Worm (Caenorhabditis elegans): ENCODE data around the gene nhr-36.

DNA sequence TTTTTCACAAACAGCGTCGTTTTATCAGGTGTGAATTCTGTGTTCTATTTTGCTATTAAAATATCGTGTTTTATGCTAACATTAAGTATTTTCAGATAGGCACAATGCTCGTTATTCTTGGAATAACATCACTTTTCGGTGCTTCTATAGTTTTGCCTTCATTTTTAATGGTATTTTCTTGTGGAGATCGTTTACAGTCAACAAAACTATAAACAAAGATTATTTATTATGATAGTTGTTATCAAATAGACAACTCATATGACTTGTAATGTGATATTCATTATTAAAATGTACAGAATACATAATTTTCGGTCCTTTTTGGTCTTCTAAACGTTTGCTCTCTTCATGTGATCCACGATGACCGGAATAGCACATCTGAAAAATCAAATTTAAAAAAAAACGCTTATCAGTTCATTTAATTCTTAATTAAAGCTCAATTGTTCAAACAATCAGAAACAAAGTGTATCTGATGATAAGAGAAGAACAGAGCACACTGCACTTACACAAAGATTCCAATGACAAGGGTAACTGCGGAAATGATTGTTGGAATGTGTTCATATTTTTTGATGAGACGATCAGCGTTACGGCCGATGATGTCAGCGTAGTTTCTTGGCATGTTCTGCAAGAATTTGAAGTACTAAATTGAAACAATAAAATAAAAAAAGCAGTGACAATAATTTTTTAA is 7.2 kb downstream of the nhr-36 start, which contains the start of gene F07C3.9:
- peak; percentile 95 for TF ChIP-seq pqm-1 (tag; optimal IDR thresholded peaks at IDR 0.05)
- no peak for TF ChIP-seq elt-3 (tag; optimal IDR thresholded peaks at IDR 0.05)
- TF ChIP-seq mdl-1 (tag; optimal IDR thresholded peaks at IDR 0.05): no peak
- no peak for TF ChIP-seq R02D3.7 (tag; optimal IDR thresholded peaks at IDR 0.05)
- no peak for TF ChIP-seq ztf-4 (tag; optimal IDR thresholded peaks at IDR 0.05)
- no peak for TF ChIP-seq eor-1 (tag; optimal IDR thresholded peaks at IDR 0.05)
- no peak for TF ChIP-seq unc-62 (GFP tag; optimal IDR thresholded peaks at IDR 0.05)
- no peak for TF ChIP-seq fkh-2 (tag; optimal IDR thresholded peaks at IDR 0.05)
- no peak for TF ChIP-seq ama-1 (optimal IDR thresholded peaks at IDR 0.05)
- no peak for TF ChIP-seq ztf-11 (tag; optimal IDR thresholded peaks at IDR 0.05)
- TF ChIP-seq snpc-4 (tag; optimal IDR thresholded peaks at IDR 0.05): no peak

All from whole organism, L3 larva.